Worm (Caenorhabditis elegans) whole organism, early embryonic: ENCODE data around the gene srv-1.

ENCODE experiments used
- B0310.2 ChIP-seq: sonication (generic microtip); optimal IDR thresholded peaks from 2 replicates; lab custom pipeline; 2016; ENCODE audit warnings: mild to moderate bottlenecking, missing genetic modification characterization, missing compliant biosample characterization
- F13C5.2 ChIP-seq: sonication (generic microtip); optimal IDR thresholded peaks from 2 replicates; lab custom pipeline; 2017; ENCODE audit warnings: mild to moderate bottlenecking, missing genetic modification characterization, inconsistent platforms, missing compliant biosample characterization
- aly-1 ChIP-seq: sonication (generic microtip); optimal IDR thresholded peaks from 2 replicates; lab custom pipeline; 2016; ENCODE audit warnings: missing genetic modification characterization, missing compliant biosample characterization
- ama-1 ChIP-seq: fragments of 150-350 bp; optimal IDR thresholded peaks from 2 replicates; lab custom pipeline; 2014
- ets-7 ChIP-seq: sonication (generic microtip); optimal IDR thresholded peaks from 2 replicates; lab custom pipeline; 2016; ENCODE audit warnings: missing genotype, missing genetic modification characterization, missing compliant biosample characterization
- flt-1 ChIP-seq: fragments of 200-800 bp; sonication (Bioruptor generic); IDR thresholded peaks from 2 replicates; pipeline ENCODE4 v1.3.6; 2022; ENCODE audit warnings: missing genetic modification characterization, missing compliant biosample characterization
- hmbx-1 ChIP-seq: sonication (generic microtip); optimal IDR thresholded peaks from 2 replicates; lab custom pipeline; 2016; ENCODE audit warnings: mild to moderate bottlenecking, missing genetic modification characterization, missing compliant biosample characterization
- hmg-4 ChIP-seq: fragments of 200-800 bp; sonication (Bioruptor generic); optimal IDR thresholded peaks from 2 replicates; lab custom pipeline; 2018; ENCODE audit warnings: mild to moderate bottlenecking, missing genetic modification characterization, missing compliant biosample characterization
- hnd-1 ChIP-seq: sonication (generic microtip); optimal IDR thresholded peaks from 2 replicates; lab custom pipeline; 2016; ENCODE audit warnings: missing genetic modification characterization, missing compliant biosample characterization
- pes-1 ChIP-seq: fragments of 200-800 bp; sonication (Bioruptor generic); IDR thresholded peaks from 2 replicates; pipeline ENCODE4 v1.3.6; 2022; ENCODE audit warnings: missing genetic modification reagents, missing genetic modification characterization, missing compliant biosample characterization
- scrt-1 ChIP-seq: fragments of 200-800 bp; sonication (Bioruptor generic); IDR thresholded peaks from 2 replicates; pipeline ENCODE4 v1.3.6; 2022; ENCODE audit warnings: missing genetic modification characterization, missing compliant biosample characterization
- tbx-11 ChIP-seq: fragments of 200-800 bp; sonication (Bioruptor generic); IDR thresholded peaks from 2 replicates; pipeline ENCODE4 v1.3.6; 2022; ENCODE audit warnings: missing genetic modification characterization, missing compliant biosample characterization
- tra-4 ChIP-seq: sonication (generic microtip); optimal IDR thresholded peaks from 2 replicates; lab custom pipeline; 2017; ENCODE audit warnings: missing genetic modification characterization, missing compliant biosample characterization

DNA sequence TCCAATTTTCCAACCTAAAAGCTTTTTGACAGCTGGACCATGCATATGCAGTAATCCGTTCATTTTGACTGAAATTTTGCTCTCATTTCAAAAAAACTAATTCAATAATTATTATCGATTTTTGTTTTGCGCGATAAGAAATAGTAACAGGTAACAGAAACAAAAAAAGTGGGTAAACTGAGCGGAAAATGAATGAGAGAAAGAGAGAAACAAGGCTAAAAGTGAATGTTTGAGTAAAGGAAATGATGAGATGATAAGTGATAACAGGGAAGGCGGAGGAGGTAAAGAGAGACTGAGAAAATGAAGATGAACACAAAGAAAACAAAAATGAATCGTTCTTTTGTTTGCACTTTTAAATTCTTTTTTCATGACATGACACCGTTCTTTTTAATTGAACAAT is 13.7 kb downstream of the srv-1 start, which contains the start of gene sma-3:
- TF ChIP-seq tbx-11 (GFP tag; lab: Robert Waterston, UW) (no peak), scrt-1 (GFP tag; lab: Robert Waterston, UW) (no peak), flt-1 (GFP tag; lab: Robert Waterston, UW) (no peak), hmbx-1 (no peak), hmg-4 (GFP tag; lab: Kevin White, UChicago) (no peak), ama-1 (lab: Kevin White, UChicago) (no peak), B0310.2 (tag; lab: Kevin White, UChicago) (no peak), pes-1 (GFP tag; lab: Robert Waterston, UW) (no peak), ets-7 (no peak), F13C5.2 (tag; lab: Kevin White, UChicago) (no peak), hnd-1 (tag; lab: Kevin White, UChicago) (no peak), aly-1 (tag; lab: Kevin White, UChicago) (no peak), tra-4 (tag; lab: Kevin White, UChicago) (no peak)
